Worm (Caenorhabditis elegans): ENCODE data around the gene F54F2.7.

Gene F54F2.7

DNA sequence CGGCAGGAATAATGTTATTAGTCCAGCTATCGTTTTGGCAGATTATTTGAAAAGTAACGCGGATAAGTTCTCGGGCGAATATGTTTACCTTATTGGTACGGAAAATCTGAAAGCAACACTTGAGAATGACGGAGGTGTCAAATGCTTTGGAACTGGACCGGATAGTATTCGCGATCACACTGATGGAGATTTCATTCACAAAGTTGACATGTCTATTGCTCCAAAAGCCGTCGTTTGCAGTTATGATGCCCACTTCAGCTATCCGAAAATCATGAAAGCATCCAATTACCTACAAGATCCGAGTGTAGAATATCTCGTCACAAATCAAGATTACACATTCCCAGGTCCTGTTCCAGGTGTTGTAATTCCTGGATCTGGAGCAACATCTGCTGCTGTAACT is 33.8 kb downstream of the F54F2.7 start:
- TF ChIP-seq pat-9 (tag; optimal IDR thresholded peaks at IDR 0.05) = no peak
- no peak for TF ChIP-seq ceh-19 (GFP tag; optimal IDR thresholded peaks at IDR 0.05)
- no peak for TF ChIP-seq dve-1 (tag; optimal IDR thresholded peaks at IDR 0.05)
- no peak for TF ChIP-seq F13H6.1 (tag; optimal IDR thresholded peaks at IDR 0.05)
- no peak for TF ChIP-seq T23F11.4 (GFP tag; optimal IDR thresholded peaks at IDR 0.05)
- no peak for TF ChIP-seq ahr-1 (tag; optimal IDR thresholded peaks at IDR 0.05)
- no peak for TF ChIP-seq sox-4 (tag; optimal IDR thresholded peaks at IDR 0.05)
- no peak for TF ChIP-seq ttx-3 (tag; optimal IDR thresholded peaks at IDR 0.05)

DNA sequence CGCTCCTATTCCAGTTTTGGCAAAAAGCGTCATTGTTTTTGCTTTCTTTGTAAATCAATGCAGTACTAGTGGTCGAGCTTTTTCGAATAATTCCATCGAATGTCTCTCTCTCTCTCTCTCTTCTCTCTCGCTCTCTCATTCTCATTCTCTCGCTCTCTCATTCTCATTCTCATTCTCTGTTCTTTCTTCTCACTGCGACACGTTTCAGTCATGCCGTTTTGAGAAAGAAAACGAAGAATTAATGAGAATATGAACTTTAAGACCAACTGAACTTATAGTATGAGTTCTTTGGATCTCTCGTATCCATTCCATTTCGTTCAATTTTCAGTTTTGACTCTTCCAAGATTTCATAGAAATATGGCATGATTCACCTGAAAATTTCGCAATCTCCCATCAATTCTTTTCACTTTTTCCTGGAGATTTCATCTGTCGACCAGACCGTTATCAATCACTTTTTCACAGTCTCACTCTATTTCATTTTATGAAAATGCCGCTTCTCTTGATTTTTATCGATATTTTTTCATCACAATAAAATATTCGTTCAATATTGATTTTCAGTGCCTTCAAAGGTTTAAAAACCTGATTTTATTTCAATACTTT is 34.6 kb downstream of the F54F2.7 start:
- TF ChIP-seq lim-6 (tag; optimal IDR thresholded peaks at IDR 0.05) (no peak), madf-2 (tag; optimal IDR thresholded peaks at IDR 0.05) (no peak), unc-86 (tag; optimal IDR thresholded peaks at IDR 0.05) (no peak), nfya-1 (tag; optimal IDR thresholded peaks at IDR 0.05) (no peak), ceh-30 (tag; optimal IDR thresholded peaks at IDR 0.05) (no peak), gmeb-2 (tag; optimal IDR thresholded peaks at IDR 0.05) (no peak), hlh-13 (GFP tag; optimal IDR thresholded peaks at IDR 0.05) (no peak), ttx-3 (tag; optimal IDR thresholded peaks at IDR 0.05) (no peak), ceh-22 (tag; optimal IDR thresholded peaks at IDR 0.05) (no peak), ceh-19 (GFP tag; optimal IDR thresholded peaks at IDR 0.05) (no peak), fax-1 (tag; optimal IDR thresholded peaks at IDR 0.05) (no peak), dve-1 (tag; optimal IDR thresholded peaks at IDR 0.05) (no peak), pat-9 (tag; optimal IDR thresholded peaks at IDR 0.05) (no peak), ceh-6 (GFP tag; optimal IDR thresholded peaks at IDR 0.05) (no peak), fkh-6 (tag; optimal IDR thresholded peaks at IDR 0.05) (no peak), nhr-232 (tag; optimal IDR thresholded peaks at IDR 0.05) (no peak), pha-4 (tag; optimal IDR thresholded peaks at IDR 0.05) (no peak), hlh-15 (tag; optimal IDR thresholded peaks at IDR 0.05) (no peak), ceh-9 (tag; optimal IDR thresholded peaks at IDR 0.05) (no peak)

DNA sequence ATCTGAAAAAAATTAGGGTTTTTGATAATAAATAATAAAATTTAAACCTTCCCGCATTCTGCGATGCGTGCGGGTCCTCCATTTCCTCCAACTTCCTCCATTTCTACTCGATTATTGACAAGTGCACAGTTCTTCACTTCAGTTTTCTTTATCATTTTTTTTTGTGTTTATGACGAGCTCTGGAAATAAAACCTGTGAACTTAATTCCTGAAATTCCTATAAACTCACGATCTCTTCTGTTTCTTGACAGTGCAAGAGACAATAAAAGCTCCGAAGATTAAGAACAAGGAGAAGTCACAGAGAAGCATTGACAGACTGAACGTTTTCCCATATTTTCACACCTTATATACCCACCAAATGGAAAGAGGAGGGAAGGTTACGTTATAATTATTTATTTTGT is 35.3 kb downstream of the F54F2.7 start, which contains the start of gene K02D10.3:
Gene K02D10.3 (minus strand): TSS at position 101 of the 400 bp plus-strand sequence.
- TF ChIP-seq hlh-13 (GFP tag; optimal IDR thresholded peaks at IDR 0.05) (no peak), ceh-9 (tag; optimal IDR thresholded peaks at IDR 0.05) (no peak), ceh-30 (tag; optimal IDR thresholded peaks at IDR 0.05) (no peak), lin-11 (tag; optimal IDR thresholded peaks at IDR 0.05) (no peak), ceh-48 (tag; optimal IDR thresholded peaks at IDR 0.05) (no peak)

DNA sequence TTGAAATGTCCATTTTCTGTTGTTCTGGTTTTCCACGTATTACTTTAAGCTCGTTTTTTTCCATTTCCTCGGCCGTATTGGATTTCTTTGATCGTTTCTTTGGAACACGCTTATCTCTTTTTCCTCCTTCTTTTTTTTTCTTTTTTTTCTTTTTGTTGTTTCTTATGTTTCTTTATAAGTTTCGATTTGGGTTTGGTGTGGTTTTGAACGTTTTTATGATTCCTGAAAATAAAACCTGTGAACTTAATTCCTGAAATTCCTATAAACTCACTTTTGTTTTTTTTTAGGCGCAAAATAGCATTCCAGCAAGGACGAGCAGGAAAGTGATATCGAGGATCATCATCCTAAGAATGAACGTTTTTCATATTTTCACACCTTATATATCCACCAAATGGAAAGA is 36.0 kb downstream of the F54F2.7 start, which contains the start of gene K02D10.2:
Gene K02D10.2 (minus strand): TSS at position 101 of the 400 bp plus-strand sequence.
- TF ChIP-seq npax-4 (tag; optimal IDR thresholded peaks at IDR 0.05) = no peak
- no peak for TF ChIP-seq C38D4.7 (GFP tag; optimal IDR thresholded peaks at IDR 0.05)
- no peak for TF ChIP-seq hlh-13 (GFP tag; optimal IDR thresholded peaks at IDR 0.05)
- TF ChIP-seq ceh-19 (GFP tag; optimal IDR thresholded peaks at IDR 0.05) = no peak
- TF ChIP-seq madf-2 (tag; optimal IDR thresholded peaks at IDR 0.05) = no peak
- TF ChIP-seq sox-2 (GFP tag; IDR thresholded peaks at IDR 0.05) = no peak
- no peak for TF ChIP-seq dve-1 (tag; optimal IDR thresholded peaks at IDR 0.05)
- TF ChIP-seq ceh-45 (GFP tag; IDR thresholded peaks at IDR 0.05) = no peak
- TF ChIP-seq fkh-10 (GFP tag; optimal IDR thresholded peaks at IDR 0.05) = no peak
- TF ChIP-seq tbx-7 (tag; optimal IDR thresholded peaks at IDR 0.05) = no peak
- TF ChIP-seq eyg-1 (tag; optimal IDR thresholded peaks at IDR 0.05) = no peak
- no peak for TF ChIP-seq lim-6 (tag; optimal IDR thresholded peaks at IDR 0.05)
- TF ChIP-seq unc-86 (tag; optimal IDR thresholded peaks at IDR 0.05) = no peak
- TF ChIP-seq zip-5 (tag; optimal IDR thresholded peaks at IDR 0.05) = no peak
- TF ChIP-seq ceh-48 (tag; optimal IDR thresholded peaks at IDR 0.05) = no peak
- no peak for TF ChIP-seq ceh-24 (tag; optimal IDR thresholded peaks at IDR 0.05)
- TF ChIP-seq elt-2 (tag; optimal IDR thresholded peaks at IDR 0.05) = no peak
